Worm (Caenorhabditis elegans) whole organism, L1 larva: Measurements from ENCODE around the gene ZK1251.3.

Experiments
- C16A3.4 ChIP-seq: fragments of 150-350 bp; optimal IDR thresholded peaks from 2 replicates; lab custom pipeline; 2014; ENCODE audit warnings: missing biosample characterization, missing genetic modification characterization
- nhr-84 ChIP-seq: sonication (generic microtip); optimal IDR thresholded peaks from 2 replicates; lab custom pipeline; 2017; ENCODE audit warnings: missing biosample characterization, missing genetic modification characterization

ce11 chrIV:9672434-9672833 is 11.0 kb upstream of the ZK1251.3 start:
- TF ChIP-seq nhr-84 (tag; lab: Kevin White, UChicago) (no peak), C16A3.4 (tag; lab: Kevin White, UChicago) (peak; percentile 22)
